Worm (Caenorhabditis elegans): Measurements from ENCODE around the gene F02A9.1.
A peak's percentile ranks its signal among the peaks of the same experiment; 100 is the strongest.

F02A9.1 gene

DNA sequence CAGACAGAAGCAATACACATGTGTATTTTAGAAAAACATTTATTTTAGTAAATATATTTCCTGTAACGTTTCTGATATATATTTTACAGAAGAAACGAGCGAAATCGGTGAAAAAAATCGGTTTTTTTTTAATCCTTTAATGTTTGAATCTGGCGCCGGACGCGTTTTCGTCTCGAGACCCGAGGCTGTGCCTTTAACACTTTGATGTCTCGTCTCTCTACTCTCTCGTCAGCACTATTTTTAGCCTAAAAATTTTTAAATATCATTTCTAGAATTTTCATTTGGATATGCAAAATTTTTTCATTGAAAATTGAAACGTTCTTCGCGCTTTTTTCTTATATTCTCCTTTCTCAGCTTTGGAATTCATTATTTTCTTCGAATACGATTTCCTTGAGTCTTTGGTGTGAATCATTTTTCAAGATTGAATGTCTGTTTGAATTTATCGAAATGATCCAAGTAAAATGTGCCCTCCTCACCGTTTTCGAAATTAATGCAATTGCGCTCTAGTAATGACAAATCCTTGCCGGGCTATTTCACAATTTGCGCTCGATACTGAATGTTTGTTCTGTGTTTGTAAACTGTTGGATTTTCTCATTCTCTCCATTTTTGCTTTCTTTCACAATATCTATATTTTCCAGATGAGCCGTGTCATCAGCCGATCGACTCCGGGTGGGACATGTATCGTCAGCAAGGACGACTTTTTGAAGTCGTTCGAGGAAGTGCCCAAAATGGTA is 23.0 kb downstream of the F02A9.1 start, which contains the start of gene cls-2 (continued):
- TF ChIP-seq ztf-11 (tag; optimal IDR thresholded peaks at IDR 0.05): no peak
- TF ChIP-seq nhr-11 (tag; optimal IDR thresholded peaks at IDR 0.05): no peak
- no peak for TF ChIP-seq nhr-85 (tag)
- TF ChIP-seq F16B12.6 (tag; optimal IDR thresholded peaks at IDR 0.05): no peak
- no peak for TF ChIP-seq nhr-237 (tag; optimal IDR thresholded peaks at IDR 0.05)
- TF ChIP-seq lin-15B (tag; optimal IDR thresholded peaks at IDR 0.05): no peak
- no peak for TF ChIP-seq dsc-1 (tag; optimal IDR thresholded peaks at IDR 0.05)
- peak; percentile 10 for TF ChIP-seq zip-4 (GFP tag; optimal IDR thresholded peaks at IDR 0.05)
- no peak for TF ChIP-seq nhr-20 (tag; optimal IDR thresholded peaks at IDR 0.05)
- no peak for TF ChIP-seq unc-62 (GFP tag; optimal IDR thresholded peaks at IDR 0.05)
- no peak for TF ChIP-seq lir-3 (tag; optimal IDR thresholded peaks at IDR 0.05; ENCODE audit: poor library complexity)

DNA sequence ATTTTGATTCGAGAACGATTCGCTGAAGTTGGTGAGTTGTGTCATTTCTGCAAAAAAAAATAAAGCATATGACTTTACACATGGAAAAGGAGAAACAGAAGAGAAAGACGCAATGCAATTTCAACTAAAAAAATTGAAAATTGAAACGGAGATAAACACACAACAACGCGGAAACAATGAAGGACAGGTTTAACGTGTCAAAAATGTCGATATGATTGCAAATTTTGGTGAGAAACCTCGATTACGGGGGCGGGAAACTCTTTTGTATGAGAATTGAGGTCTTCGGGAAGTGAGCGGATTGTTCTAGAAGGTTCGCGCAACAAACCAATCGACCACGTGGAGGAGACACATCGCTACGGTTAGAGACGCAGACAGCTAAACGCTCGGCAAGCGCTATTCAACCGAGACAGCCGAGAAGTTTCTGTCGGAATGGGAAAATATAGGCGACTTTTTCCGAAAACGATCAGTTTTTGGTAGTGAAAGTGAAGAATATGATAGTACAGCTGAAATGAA is 23.8 kb downstream of the F02A9.1 start, which contains the start of gene R107.5:
TSS of gene R107.5 (minus strand) at position 51 of the 513 bp plus-strand sequence.
- TF ChIP-seq xbp-1 (tag; optimal IDR thresholded peaks at IDR 0.05) (peak; percentile 86), unc-30 (tag; optimal IDR thresholded peaks at IDR 0.05) (no peak), grh-1 (GFP tag; IDR thresholded peaks at IDR 0.05) (peak; percentile 91), C16A3.4 (tag; optimal IDR thresholded peaks at IDR 0.05) (peak; percentile 83), snu-23 (GFP tag; optimal IDR thresholded peaks at IDR 0.05) (peak; percentile 99), lsy-2 (tag; optimal IDR thresholded peaks at IDR 0.05) (peak; percentile 81 to 90), nhr-237 (tag; optimal IDR thresholded peaks at IDR 0.05) (peak; percentile 93), ama-1 (optimal IDR thresholded peaks at IDR 0.05) (no peak), nhr-11 (tag; optimal IDR thresholded peaks at IDR 0.05) (peak; percentile 22), swsn-7 (tag; optimal IDR thresholded peaks at IDR 0.05) (peak; percentile 97), fos-1 (tag; optimal IDR thresholded peaks at IDR 0.05) (peak; percentile 26), mdl-1 (tag; optimal IDR thresholded peaks at IDR 0.05) (peak; percentile 83 to 99), egl-13 (tag; optimal IDR thresholded peaks at IDR 0.05) (peak; percentile 73), sup-37 (GFP tag; optimal IDR thresholded peaks at IDR 0.05) (peak; percentile 65), nhr-71 (tag; optimal IDR thresholded peaks at IDR 0.05) (peak; percentile 98), unc-130 (tag; optimal IDR thresholded peaks at IDR 0.05) (peak; percentile 97), skn-1 (tag; optimal IDR thresholded peaks at IDR 0.05) (peak; percentile 95), Y116A8C.19 (tag; optimal IDR thresholded peaks at IDR 0.05; ENCODE audit: borderline replicate concordance) (no peak), jun-1 (tag; optimal IDR thresholded peaks at IDR 0.05) (peak; percentile 91), efl-3 (GFP tag; optimal IDR thresholded peaks at IDR 0.05) (no peak), ceh-90 (tag; optimal IDR thresholded peaks at IDR 0.05) (no peak), blmp-1 (tag; optimal IDR thresholded peaks at IDR 0.05) (peak; percentile 98), aly-2 (tag; optimal IDR thresholded peaks at IDR 0.05) (peak; percentile 54), sox-4 (tag; optimal IDR thresholded peaks at IDR 0.05) (peak; percentile 22), ceh-63 (GFP tag; optimal IDR thresholded peaks at IDR 0.05) (peak; percentile 55), unc-98 (GFP tag; IDR thresholded peaks at IDR 0.05) (peak; percentile 54; the same call in 1 of the 2 replicates), irx-1 (tag; optimal IDR thresholded peaks at IDR 0.05) (peak; percentile 83), unc-86 (tag; optimal IDR thresholded peaks at IDR 0.05) (peak; percentile 83), nhr-77 (tag; optimal IDR thresholded peaks at IDR 0.05) (peak; percentile 68), zip-4 (GFP tag; optimal IDR thresholded peaks at IDR 0.05) (peak; percentile 76), mef-2 (tag; optimal IDR thresholded peaks at IDR 0.05) (no peak), mep-1 (tag; optimal IDR thresholded peaks at IDR 0.05) (peak; percentile 94), efl-1 (optimal IDR thresholded peaks at IDR 0.05) (peak; percentile 75 to 80), efl-1 (GFP tag; optimal IDR thresholded peaks at IDR 0.05 in 1 of 2) (peak; percentile 73 to 95), fkh-10 (GFP tag; optimal IDR thresholded peaks at IDR 0.05) (peak; percentile 4), ztf-4 (tag; optimal IDR thresholded peaks at IDR 0.05) (peak; percentile 97), unc-62 (GFP tag; optimal IDR thresholded peaks at IDR 0.05) (no peak), nhr-84 (tag; optimal IDR thresholded peaks at IDR 0.05) (no peak), elt-2 (tag; optimal IDR thresholded peaks at IDR 0.05) (peak; percentile 75), hlh-4 (tag; optimal IDR thresholded peaks at IDR 0.05) (no peak), ceh-82 (tag; optimal IDR thresholded peaks at IDR 0.05) (peak; percentile 66 to 88 (median 88)), nhr-19 (GFP tag; conservative IDR thresholded peaks at IDR 0.05) (peak; percentile 92), nhr-47 (tag; optimal IDR thresholded peaks at IDR 0.05) (peak; percentile 95), fkh-4 (tag; optimal IDR thresholded peaks at IDR 0.05; ENCODE audit: borderline replicate concordance) (no peak)
